Worm (Caenorhabditis elegans): ENCODE results near the gene Y69H2.7.

Y69H2.7 gene

ce11 chrV:18724810-18725209 lies 35.0 kb downstream of the Y69H2.7 start:
- TF ChIP-seq sea-1 (GFP tag; conservative IDR thresholded peaks at IDR 0.05): 0 out of 2 replicates have a peak, but pooled peaks have one; percentile 46
- TF ChIP-seq tbx-11 (GFP tag; IDR thresholded peaks at IDR 0.05): peak; percentile 41; the same call in 1 of the 2 replicates

- TF ChIP-seq tra-4 (tag; optimal IDR thresholded peaks at IDR 0.05): no peak
- TF ChIP-seq F13C5.2 (tag; optimal IDR thresholded peaks at IDR 0.05): no peak
- TF ChIP-seq scrt-1 (GFP tag; IDR thresholded peaks at IDR 0.05): no peak
- TF ChIP-seq tbx-11 (GFP tag; IDR thresholded peaks at IDR 0.05): no peak
- TF ChIP-seq flt-1 (GFP tag; IDR thresholded peaks at IDR 0.05): no peak
- no peak for TF ChIP-seq hnd-1 (tag; optimal IDR thresholded peaks at IDR 0.05)
- no peak for TF ChIP-seq hmbx-1 (tag; optimal IDR thresholded peaks at IDR 0.05)
- TF ChIP-seq pes-1 (GFP tag; IDR thresholded peaks at IDR 0.05): no peak
Observed at ce11 chrV:18725858-18726257, 36.1 kb downstream of the Y69H2.7 start.

- no peak for TF ChIP-seq ceh-36 (tag; optimal IDR thresholded peaks at IDR 0.05)
- TF ChIP-seq tbx-37 (GFP tag; conservative IDR thresholded peaks at IDR 0.05): no peak
- no peak for TF ChIP-seq tra-4 (tag; optimal IDR thresholded peaks at IDR 0.05)
- no peak for TF ChIP-seq aly-1 (tag; optimal IDR thresholded peaks at IDR 0.05)
- no peak for TF ChIP-seq ceh-13 (GFP tag; optimal IDR thresholded peaks at IDR 0.05)
- no peak for TF ChIP-seq hmbx-1 (tag; optimal IDR thresholded peaks at IDR 0.05)
- TF ChIP-seq hnd-1 (tag; optimal IDR thresholded peaks at IDR 0.05): no peak
- TF ChIP-seq pes-1 (GFP tag; IDR thresholded peaks at IDR 0.05): no peak
- TF ChIP-seq sea-1 (GFP tag; conservative IDR thresholded peaks at IDR 0.05): no peak
- no peak for TF ChIP-seq ets-7 (tag; optimal IDR thresholded peaks at IDR 0.05)
- no peak for TF ChIP-seq F13C5.2 (tag; optimal IDR thresholded peaks at IDR 0.05)
- TF ChIP-seq tbx-11 (GFP tag; IDR thresholded peaks at IDR 0.05): no peak
Observed at ce11 chrV:18729324-18729924, 39.6 kb downstream of the Y69H2.7 start, which contains the start of gene asp-19. TSS of gene asp-19 (minus strand) at chrV:18729374.

ce11 chrV:18731579-18732041 lies 41.8 kb downstream of the Y69H2.7 start, which contains the start of the genes asp-18 and scl-19:
TSS of gene asp-18 (minus strand) at chrV:18731679.
TSS of gene scl-19 (plus strand) at chrV:18731991.
- TF ChIP-seq sea-1 (GFP tag; conservative IDR thresholded peaks at IDR 0.05) (no peak), pes-1 (GFP tag; IDR thresholded peaks at IDR 0.05) (no peak), hnd-1 (tag; optimal IDR thresholded peaks at IDR 0.05) (no peak), flt-1 (GFP tag; IDR thresholded peaks at IDR 0.05) (no peak), tbx-37 (GFP tag; conservative IDR thresholded peaks at IDR 0.05) (no peak), ama-1 (optimal IDR thresholded peaks at IDR 0.05) (no peak), tbx-11 (GFP tag; IDR thresholded peaks at IDR 0.05) (no peak), ets-7 (tag; optimal IDR thresholded peaks at IDR 0.05) (no peak), ceh-13 (GFP tag; optimal IDR thresholded peaks at IDR 0.05) (no peak), B0310.2 (tag; optimal IDR thresholded peaks at IDR 0.05) (no peak), ceh-36 (tag; optimal IDR thresholded peaks at IDR 0.05) (no peak)

ce11 chrV:18733942-18734341 lies 44.2 kb downstream of the Y69H2.7 start:
- TF ChIP-seq ceh-36 (tag; optimal IDR thresholded peaks at IDR 0.05) (peak; percentile 88), pes-1 (GFP tag; IDR thresholded peaks at IDR 0.05) (no peak)

ce11 chrV:18734381-18734780 lies 44.6 kb downstream of the Y69H2.7 start, which contains the start of gene scl-20:
TSS of gene scl-20 (minus strand) at chrV:18734481.
- no peak for TF ChIP-seq pes-1 (GFP tag; IDR thresholded peaks at IDR 0.05)
- TF ChIP-seq hmbx-1 (tag; optimal IDR thresholded peaks at IDR 0.05): no peak
- TF ChIP-seq F13C5.2 (tag; optimal IDR thresholded peaks at IDR 0.05): no peak
- no peak for TF ChIP-seq flt-1 (GFP tag; IDR thresholded peaks at IDR 0.05)
- no peak for TF ChIP-seq sea-1 (GFP tag; conservative IDR thresholded peaks at IDR 0.05)
- TF ChIP-seq tbx-11 (GFP tag; IDR thresholded peaks at IDR 0.05): no peak
- no peak for TF ChIP-seq scrt-1 (GFP tag; IDR thresholded peaks at IDR 0.05)
- no peak for TF ChIP-seq ets-7 (tag; optimal IDR thresholded peaks at IDR 0.05)
- no peak for TF ChIP-seq ama-1 (optimal IDR thresholded peaks at IDR 0.05)
- no peak for TF ChIP-seq tbx-37 (GFP tag; conservative IDR thresholded peaks at IDR 0.05)
- no peak for TF ChIP-seq ceh-36 (tag; optimal IDR thresholded peaks at IDR 0.05)
- no peak for TF ChIP-seq hmg-4 (GFP tag; optimal IDR thresholded peaks at IDR 0.05)
- TF ChIP-seq B0310.2 (tag; optimal IDR thresholded peaks at IDR 0.05): no peak
- TF ChIP-seq ceh-13 (GFP tag; optimal IDR thresholded peaks at IDR 0.05): no peak
- no peak for TF ChIP-seq tra-4 (tag; optimal IDR thresholded peaks at IDR 0.05)
- no peak for TF ChIP-seq hnd-1 (tag; optimal IDR thresholded peaks at IDR 0.05)
- no peak for TF ChIP-seq aly-1 (tag; optimal IDR thresholded peaks at IDR 0.05)

- TF ChIP-seq tbx-11 (GFP tag; IDR thresholded peaks at IDR 0.05): no peak
- no peak for TF ChIP-seq ama-1 (optimal IDR thresholded peaks at IDR 0.05)
- TF ChIP-seq aly-1 (tag; optimal IDR thresholded peaks at IDR 0.05): no peak
- no peak for TF ChIP-seq hmbx-1 (tag; optimal IDR thresholded peaks at IDR 0.05)
Observed at ce11 chrV:18737646-18738045, 47.9 kb downstream of the Y69H2.7 start.

ce11 chrV:18742108-18742507 lies 52.3 kb downstream of the Y69H2.7 start, which contains the start of gene clec-250:
TSS of gene clec-250 (minus strand) at chrV:18742208.
- TF ChIP-seq hmbx-1 (tag; optimal IDR thresholded peaks at IDR 0.05) (no peak), ceh-36 (tag; optimal IDR thresholded peaks at IDR 0.05) (no peak), sea-1 (GFP tag; conservative IDR thresholded peaks at IDR 0.05) (no peak), ama-1 (optimal IDR thresholded peaks at IDR 0.05) (no peak), tbx-11 (GFP tag; IDR thresholded peaks at IDR 0.05) (no peak), aly-1 (tag; optimal IDR thresholded peaks at IDR 0.05) (no peak), hmg-4 (GFP tag; optimal IDR thresholded peaks at IDR 0.05) (no peak), ceh-13 (GFP tag; optimal IDR thresholded peaks at IDR 0.05) (no peak), tbx-37 (GFP tag; conservative IDR thresholded peaks at IDR 0.05) (no peak), scrt-1 (GFP tag; IDR thresholded peaks at IDR 0.05) (no peak), pes-1 (GFP tag; IDR thresholded peaks at IDR 0.05) (no peak), hnd-1 (tag; optimal IDR thresholded peaks at IDR 0.05) (no peak), F13C5.2 (tag; optimal IDR thresholded peaks at IDR 0.05) (no peak), B0310.2 (tag; optimal IDR thresholded peaks at IDR 0.05) (no peak), tra-4 (tag; optimal IDR thresholded peaks at IDR 0.05) (no peak), flt-1 (GFP tag; IDR thresholded peaks at IDR 0.05) (no peak)

All from whole organism, early embryonic.